Worm (Caenorhabditis elegans): ENCODE results near the gene Y47D7A.3.

DNA sequence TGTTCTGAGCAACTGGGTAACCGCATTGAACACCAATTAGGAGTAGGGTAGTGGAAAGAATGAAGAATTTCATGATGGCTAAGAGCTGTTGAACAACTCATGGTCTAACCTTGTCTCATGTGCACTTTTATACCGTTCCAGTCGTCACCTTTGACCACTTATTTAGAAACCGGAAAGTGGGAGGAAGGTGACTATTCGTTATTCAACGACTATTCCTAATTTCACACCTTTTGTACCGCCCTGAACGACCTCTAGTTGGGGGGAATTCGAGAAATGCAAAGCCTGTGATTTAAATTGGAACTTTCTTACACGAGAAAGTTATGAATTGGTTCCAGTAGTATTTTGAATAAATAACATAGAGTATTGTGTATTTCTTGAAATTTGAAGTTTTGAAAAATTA is 18.8 kb downstream of the Y47D7A.3 start, which contains the start of gene Y47D7A.12:
- no peak for TF ChIP-seq lsy-2 (tag; optimal IDR thresholded peaks at IDR 0.05)
- no peak for TF ChIP-seq skn-1 (tag; optimal IDR thresholded peaks at IDR 0.05)
- no peak for TF ChIP-seq ceh-82 (tag; optimal IDR thresholded peaks at IDR 0.05)
- no peak for TF ChIP-seq R02D3.7 (tag; optimal IDR thresholded peaks at IDR 0.05)
- no peak for TF ChIP-seq ama-1 (optimal IDR thresholded peaks at IDR 0.05)
- no peak for TF ChIP-seq nhr-11 (tag; optimal IDR thresholded peaks at IDR 0.05)
